Worm (Caenorhabditis elegans): ENCODE results near the gene fbxa-194.

ce11 chrV:19771660-19772059 is 6.8 kb downstream of the fbxa-194 start, which contains the start of gene M162.15:
- no peak for TF ChIP-seq snpc-1.2 (GFP tag; IDR thresholded peaks at IDR 0.05)
- no peak for TF ChIP-seq ama-1 (optimal IDR thresholded peaks at IDR 0.05)
- no peak for TF ChIP-seq zag-1 (tag; optimal IDR thresholded peaks at IDR 0.05)
- TF ChIP-seq dve-1 (tag; optimal IDR thresholded peaks at IDR 0.05; ENCODE audit: insufficient read depth) = no peak
- TF ChIP-seq spr-1 (tag; optimal IDR thresholded peaks at IDR 0.05) = no peak
- no peak for TF ChIP-seq dpl-1 (GFP tag; optimal IDR thresholded peaks at IDR 0.05)
- no peak for TF ChIP-seq dmd-8 (GFP tag; IDR thresholded peaks at IDR 0.05)
- TF ChIP-seq unc-39 (tag; optimal IDR thresholded peaks at IDR 0.05) = no peak
- no peak for TF ChIP-seq pqm-1 (tag; optimal IDR thresholded peaks at IDR 0.05)
- no peak for TF ChIP-seq ceh-28 (tag; optimal IDR thresholded peaks at IDR 0.05)
